Comparison of ENCODE assay signal across 2 worm cellular contexts in the genomic region with DNA sequence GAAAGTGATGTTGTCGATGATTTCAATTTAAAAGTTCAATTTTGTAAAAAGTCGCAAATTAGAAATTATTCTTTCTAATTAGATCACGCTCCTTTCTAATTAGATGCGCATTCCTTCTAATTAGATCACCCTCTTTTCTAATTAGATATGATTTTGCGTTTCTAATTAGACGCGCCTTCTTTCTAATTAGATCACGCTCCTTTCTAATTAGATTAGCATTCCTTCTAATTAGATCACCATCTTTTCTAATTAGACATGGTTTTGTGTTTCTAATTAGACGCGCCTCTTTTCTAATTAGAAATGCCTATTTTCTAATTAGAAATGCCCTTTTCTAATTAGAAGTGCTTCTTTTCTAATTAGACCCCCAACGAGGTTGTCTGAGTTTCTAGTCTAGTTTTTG.
TF ChIP-seq lines count a peak whose summit lies in the region.

No protein-coding gene starts in this region.

TF ChIP-seq in whole organism, late embryonic, 69 proteins besides CTCF, POLR2A, EP300 and RAD21:
- TF ChIP-seq unc-86 (tag; optimal IDR thresholded peaks at IDR 0.05; lab: Kevin White, UChicago) (no peak), nhr-232 (tag; optimal IDR thresholded peaks at IDR 0.05; lab: Kevin White, UChicago) (no peak), ceh-14 (tag; optimal IDR thresholded peaks at IDR 0.05; lab: Kevin White, UChicago) (peak; percentile 28), fax-1 (tag; optimal IDR thresholded peaks at IDR 0.05; lab: Kevin White, UChicago) (no peak), ceh-24 (tag; optimal IDR thresholded peaks at IDR 0.05; lab: Kevin White, UChicago) (no peak), lim-6 (tag; optimal IDR thresholded peaks at IDR 0.05; lab: Kevin White, UChicago) (no peak), unc-42 (tag; optimal IDR thresholded peaks at IDR 0.05; lab: Kevin White, UChicago) (peak; percentile 56), ztf-16 (tag; optimal IDR thresholded peaks at IDR 0.05; lab: Kevin White, UChicago) (no peak)

TF ChIP-seq in whole organism, mixed stage, embryonic, 35 proteins besides CTCF, POLR2A, EP300 and RAD21:
- TF ChIP-seq ceh-43 (GFP tag; optimal IDR thresholded peaks at IDR 0.05; lab: Kevin White, UChicago) (peak; percentile 66), ztf-11 (tag; optimal IDR thresholded peaks at IDR 0.05; lab: Kevin White, UChicago) (no peak)
TF ChIP-seq in whole organism, mixed stage, embryonic: peak in this region for 1.
